Fruit fly (Drosophila melanogaster) whole organism, embryonic: Measurements from ENCODE around the gene CG11470.
A peak's percentile ranks its signal among the peaks of the same experiment; 100 is the strongest.

ENCODE experiments used
- Adf1 ChIP-seq: fragments of 200-800 bp; sonication (Bioruptor generic); IDR thresholded peaks from 2 replicates; pipeline ENCODE4 v1.3.6; 2022; ENCODE audit warnings: missing biosample characterization, missing genetic modification characterization
- Bteb2 ChIP-seq: fragments of 200-800 bp; sonication (Bioruptor generic); optimal IDR thresholded peaks from 2 replicates; lab custom pipeline; 2016; ENCODE audit warnings: missing biosample characterization, missing genetic modification characterization
- CG11504 ChIP-seq: fragments of 200-800 bp; sonication (Bioruptor generic); optimal IDR thresholded peaks from 3 replicates; lab custom pipeline; 2019; ENCODE audit warnings: missing biosample characterization, mild to moderate bottlenecking, missing genetic modification characterization, moderate library complexity
- CG14050 ChIP-seq: fragments of 200-800 bp; sonication (Bioruptor generic); IDR thresholded peaks from 3 replicates; pipeline ENCODE4 v1.3.6; 2022; ENCODE audit warnings: missing biosample characterization, missing genetic modification characterization
- CG16813 ChIP-seq: fragments of 200-800 bp; sonication (Bioruptor generic); IDR thresholded peaks from 3 replicates; pipeline ENCODE4 v1.3.6; 2022; ENCODE audit warnings: missing biosample characterization, missing genetic modification characterization; ENCODE audit not compliant: partially characterized antibody
- CG17359 ChIP-seq: fragments of 200-800 bp; sonication (Bioruptor generic); optimal IDR thresholded peaks from 3 replicates; lab custom pipeline; 2018; ENCODE audit warnings: missing biosample characterization, mild to moderate bottlenecking, missing genetic modification characterization, moderate library complexity
- CG17912 ChIP-seq: fragments of 200-800 bp; sonication (Bioruptor generic); optimal IDR thresholded peaks from 2 replicates; lab custom pipeline; 2018; ENCODE audit warnings: missing biosample characterization, mild to moderate bottlenecking, missing genetic modification characterization
- CG30403 ChIP-seq: fragments of 200-800 bp; sonication (Bioruptor generic); optimal IDR thresholded peaks from 3 replicates; lab custom pipeline; 2016; ENCODE audit warnings: missing biosample characterization, missing genetic modification characterization
- CG33213 ChIP-seq: fragments of 200-800 bp; sonication (Bioruptor generic); optimal IDR thresholded peaks from 3 replicates; lab custom pipeline; 2016; ENCODE audit warnings: missing biosample characterization, missing genetic modification characterization
- CG43689 ChIP-seq: fragments of 200-800 bp; sonication (Bioruptor generic); IDR thresholded peaks from 2 replicates; pipeline ENCODE4 v1.3.6; 2022; ENCODE audit warnings: missing biosample characterization, missing genetic modification characterization
- CG6689 ChIP-seq: fragments of 200-800 bp; sonication (Bioruptor generic); IDR thresholded peaks from 2 replicates; pipeline ENCODE4 v1.3.6; 2022; ENCODE audit warnings: missing biosample characterization, missing genetic modification characterization
- CG8290 ChIP-seq, 3 experiments: fragments of 200-800 bp; sonication (Bioruptor generic); optimal IDR thresholded peaks; 2 replicates each; lab custom pipeline; 2016 to 2019; ENCODE audit warnings: missing biosample characterization in 3 of 3, missing genetic modification characterization in 3 of 3, mild to moderate bottlenecking in 2 of 3, moderate library complexity in 1 of 3
- CG9817 ChIP-seq: fragments of 200-800 bp; sonication (Bioruptor generic); optimal IDR thresholded peaks from 2 replicates; lab custom pipeline; 2018; ENCODE audit warnings: missing biosample characterization, mild to moderate bottlenecking, missing genetic modification characterization, moderate library complexity
- Dbx ChIP-seq: fragments of 200-800 bp; sonication (Bioruptor generic); IDR thresholded peaks from 3 replicates; pipeline ENCODE4 v1.3.6; 2022; ENCODE audit warnings: missing biosample characterization, missing genetic modification characterization
- Doc3 ChIP-seq: fragments of 200-800 bp; sonication (Bioruptor generic); IDR thresholded peaks from 3 replicates; pipeline ENCODE4 v1.3.6; 2022; ENCODE audit warnings: missing biosample characterization, missing genetic modification characterization; ENCODE audit not compliant: partially characterized antibody
- Drgx ChIP-seq: fragments of 200-800 bp; sonication (Bioruptor generic); IDR thresholded peaks from 2 replicates; pipeline ENCODE4 v1.3.6; 2022; ENCODE audit warnings: missing biosample characterization, missing genetic modification characterization
- E2f2 ChIP-seq: fragments of 200-800 bp; sonication (Bioruptor generic); IDR thresholded peaks from 2 replicates; pipeline ENCODE4 v1.3.6; 2022; ENCODE audit warnings: missing biosample characterization, missing genetic modification characterization
- Ets65A ChIP-seq: fragments of 200-800 bp; sonication (Bioruptor generic); peaks from one replicate; lab custom pipeline; 2016; ENCODE audit warnings: missing biosample characterization, missing genetic modification characterization
- H15 ChIP-seq: fragments of 200-800 bp; sonication (Bioruptor generic); IDR thresholded peaks from 3 replicates; pipeline ENCODE4 v1.3.6; 2022; ENCODE audit warnings: missing biosample characterization, missing genetic modification characterization
- Hr51 ChIP-seq, 2 experiments: fragments of 200-800 bp; sonication (Bioruptor generic); optimal IDR thresholded peaks; 2 replicates in 1 of 2; 3 replicates in 1 of 2; lab custom pipeline; 2016 to 2018; ENCODE audit warnings: missing biosample characterization in 2 of 2, missing genetic modification characterization in 2 of 2, mild to moderate bottlenecking in 1 of 2, moderate library complexity in 1 of 2
- Jarid2 ChIP-seq: fragments of 200-800 bp; sonication (Bioruptor generic); optimal IDR thresholded peaks from 3 replicates; lab custom pipeline; 2017; ENCODE audit warnings: mild to moderate bottlenecking, missing biosample characterization, missing genetic modification reagents, missing genetic modification characterization
- Lim3 ChIP-seq: fragments of 200-800 bp; sonication (Bioruptor generic); IDR thresholded peaks from 2 replicates; pipeline ENCODE4 v1.3.6; 2022; ENCODE audit warnings: missing biosample characterization, missing genetic modification characterization
- Meics ChIP-seq: fragments of 200-800 bp; sonication (Bioruptor generic); optimal IDR thresholded peaks from 2 replicates; lab custom pipeline; 2017; ENCODE audit warnings: missing biosample characterization, mild to moderate bottlenecking, missing genetic modification characterization
- Myb ChIP-seq: fragments of 200-800 bp; sonication (Bioruptor generic); optimal IDR thresholded peaks from 2 replicates; lab custom pipeline; 2016; ENCODE audit warnings: missing biosample characterization, missing genetic modification characterization
- NC2β ChIP-seq: fragments of 200-800 bp; sonication (Bioruptor generic); optimal IDR thresholded peaks from 2 replicates; lab custom pipeline; 2016; ENCODE audit warnings: missing biosample characterization, missing genetic modification characterization
- Nf-YC ChIP-seq: fragments of 200-800 bp; optimal IDR thresholded peaks from 3 replicates; lab custom pipeline; 2019; ENCODE audit warnings: missing biosample characterization, mild to moderate bottlenecking, missing genetic modification characterization, moderate library complexity
- Trl ChIP-seq, 3 experiments: fragments of >200 bp in 2 of 3; fragments of 200-800 bp in 1 of 3; sonication (Bioruptor generic) in 1 of 3; optimal IDR thresholded peaks; 2 replicates in 1 of 3; 3 replicates in 2 of 3; lab custom pipeline; 2016 to 2017; ENCODE audit warnings: missing biosample characterization in 1 of 3, missing genetic modification characterization in 1 of 3
- Usf ChIP-seq: fragments of 200-800 bp; sonication (Bioruptor generic); optimal IDR thresholded peaks from 2 replicates; lab custom pipeline; 2017; ENCODE audit warnings: missing genotype, missing biosample characterization, missing genetic modification characterization
- Vsx1 ChIP-seq: fragments of 200-800 bp; sonication (Bioruptor generic); optimal IDR thresholded peaks from 2 replicates; lab custom pipeline; 2017; ENCODE audit warnings: missing biosample characterization, mild to moderate bottlenecking, missing genetic modification characterization, missing genetic modification reagents
- amos ChIP-seq: fragments of 200-800 bp; sonication (Bioruptor generic); IDR thresholded peaks from 2 replicates; pipeline ENCODE4 v1.3.6; 2022; ENCODE audit warnings: missing biosample characterization, missing genetic modification characterization; ENCODE audit not compliant: partially characterized antibody
- btn ChIP-seq: fragments of 200-800 bp; sonication (Bioruptor generic); optimal IDR thresholded peaks from 2 replicates; lab custom pipeline; 2016; ENCODE audit warnings: missing biosample characterization, missing genetic modification characterization
- crol ChIP-seq: fragments of 200-800 bp; sonication (Bioruptor generic); IDR thresholded peaks from 2 replicates; pipeline ENCODE4 v1.3.6; 2022; ENCODE audit warnings: missing biosample characterization, missing genetic modification characterization
- dimm ChIP-seq: fragments of 200-800 bp; sonication (Bioruptor generic); IDR thresholded peaks from 2 replicates; pipeline ENCODE4 v1.3.6; 2022; ENCODE audit warnings: missing biosample characterization, missing genetic modification characterization
- dysf ChIP-seq: fragments of 200-800 bp; sonication (Bioruptor generic); IDR thresholded peaks from 3 replicates; pipeline ENCODE4 v1.3.6; 2022; ENCODE audit warnings: missing biosample characterization, missing genetic modification characterization
- gcm2 ChIP-seq: fragments of 200-800 bp; sonication (Bioruptor generic); optimal IDR thresholded peaks from 2 replicates; lab custom pipeline; 2016; ENCODE audit warnings: missing biosample characterization, missing genetic modification characterization
- gt ChIP-seq: fragments of 200-800 bp; sonication (Bioruptor generic); IDR thresholded peaks from 2 replicates; pipeline ENCODE4 v1.3.6; 2022; ENCODE audit warnings: missing biosample characterization, missing genetic modification characterization
- nom ChIP-seq: fragments of 200-800 bp; sonication (Bioruptor generic); optimal IDR thresholded peaks from 2 replicates; lab custom pipeline; 2017; ENCODE audit warnings: missing biosample characterization, missing genetic modification characterization, mild to moderate bottlenecking, moderate library complexity, missing genetic modification reagents
- ro ChIP-seq: fragments of 200-800 bp; sonication (Bioruptor generic); IDR thresholded peaks from 2 replicates; pipeline ENCODE4 v1.3.6; 2022; ENCODE audit warnings: missing biosample characterization, missing genetic modification characterization
- scrt ChIP-seq: fragments of 200-800 bp; sonication (Bioruptor generic); optimal IDR thresholded peaks from 2 replicates; lab custom pipeline; 2018; ENCODE audit warnings: missing biosample characterization, mild to moderate bottlenecking, missing genetic modification characterization, moderate library complexity
- seq ChIP-seq: fragments of 200-800 bp; sonication (Bioruptor generic); IDR thresholded peaks from 2 replicates; pipeline ENCODE4 v1.3.6; 2022; ENCODE audit warnings: missing biosample characterization, missing genetic modification characterization
- stwl ChIP-seq: fragments of 200-800 bp; sonication (Bioruptor generic); optimal IDR thresholded peaks from 3 replicates; lab custom pipeline; 2018; ENCODE audit warnings: missing biosample characterization, mild to moderate bottlenecking, missing genetic modification characterization, moderate library complexity
- tgo ChIP-seq: fragments of 200-800 bp; sonication (Bioruptor generic); IDR thresholded peaks from 3 replicates; pipeline ENCODE4 v1.3.6; 2022; ENCODE audit warnings: missing biosample characterization, missing genetic modification characterization
- ttk ChIP-seq: fragments of 200-800 bp; sonication (Bioruptor generic); IDR thresholded peaks from 2 replicates; pipeline ENCODE4 v2.1.2; 2022; ENCODE audit warnings: missing biosample characterization, missing genetic modification characterization
- wek ChIP-seq: fragments of 200-800 bp; sonication (Bioruptor generic); optimal IDR thresholded peaks from 3 replicates; lab custom pipeline; 2018; ENCODE audit warnings: missing biosample characterization, mild to moderate bottlenecking, missing genetic modification characterization, moderate library complexity

The CG11470 gene

DNA sequence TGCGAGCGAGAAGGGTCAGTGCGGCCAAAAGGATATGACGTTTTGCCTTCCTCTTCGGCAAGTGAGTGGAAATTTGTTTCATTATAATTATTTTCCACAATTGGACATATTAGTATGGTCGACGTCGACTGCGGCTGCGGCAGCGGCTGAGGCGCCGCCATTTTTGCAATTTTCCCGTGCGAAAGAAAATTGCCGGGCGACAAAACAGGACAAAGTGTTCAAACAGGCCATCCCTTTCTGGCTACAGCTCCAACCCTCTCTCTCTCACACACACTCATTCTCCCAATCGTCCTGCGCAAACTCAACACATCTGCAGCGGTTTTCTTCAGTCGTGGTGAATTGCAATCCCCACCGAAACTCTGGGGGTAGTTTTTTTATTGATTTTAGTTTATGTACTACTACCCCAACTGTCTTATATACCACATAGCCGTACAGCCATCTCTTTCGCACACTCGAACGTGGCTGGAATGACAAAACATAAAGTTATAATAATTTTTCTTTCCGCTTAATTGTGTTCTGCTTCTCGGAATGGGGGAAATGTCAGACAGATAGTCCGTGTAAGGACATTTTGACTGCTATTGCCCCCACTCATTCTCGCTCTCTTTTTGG is 17.4 kb downstream of the CG11470 start (continued):
- TF ChIP-seq tgo (GFP tag; lab: Robert Waterston, UW) (no peak), Nf-YC (peak; percentile 91), Adf1 (GFP tag; lab: Robert Waterston, UW) (peak; percentile 60)
- TF ChIP-seq, all 482 proteins: peak for 14

DNA sequence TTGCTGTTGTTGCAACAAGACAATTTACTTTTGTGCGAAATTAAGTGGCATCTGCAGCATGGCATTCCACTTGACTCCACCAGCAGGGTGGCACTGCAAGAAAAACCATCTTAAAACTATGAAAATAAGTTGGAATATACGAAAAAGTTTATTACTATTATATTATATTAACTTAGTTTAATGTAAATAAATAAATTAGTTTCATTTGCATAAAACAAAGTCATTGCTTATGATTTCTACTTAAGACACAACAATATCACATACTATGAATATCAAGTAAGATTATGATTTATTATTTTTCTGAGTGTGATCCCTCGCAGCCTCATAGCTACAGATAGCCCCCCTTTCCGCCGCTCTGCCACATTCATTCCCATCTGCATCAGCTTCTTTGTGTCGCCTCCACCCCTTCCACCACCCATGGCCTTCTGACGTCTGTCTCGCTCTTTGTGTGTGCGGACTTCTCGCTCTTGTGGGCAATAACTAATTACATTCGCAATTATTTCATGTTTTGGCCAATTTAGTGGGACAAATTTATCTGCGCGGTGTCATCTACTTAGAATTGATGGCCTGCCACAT is 19.2 kb downstream of the CG11470 start:
- TF ChIP-seq Drgx (GFP tag; lab: Robert Waterston, UW) (0 out of 2 replicates have a peak, but pooled peaks have one; percentile 44), Doc3 (GFP tag; lab: Robert Waterston, UW) (no peak), Hr51 (GFP tag; optimal IDR thresholded peaks at IDR 0.05; lab: Kevin White, UChicago) (no peak), Meics (no peak), crol (peak; percentile 60), nom (GFP tag; lab: Kevin White, UChicago) (peak; percentile 30), Ets65A (peak; percentile 37), gt (GFP tag; lab: Robert Waterston, UW) (0 out of 2 replicates have a peak, but pooled peaks have one; percentile 6)

DNA sequence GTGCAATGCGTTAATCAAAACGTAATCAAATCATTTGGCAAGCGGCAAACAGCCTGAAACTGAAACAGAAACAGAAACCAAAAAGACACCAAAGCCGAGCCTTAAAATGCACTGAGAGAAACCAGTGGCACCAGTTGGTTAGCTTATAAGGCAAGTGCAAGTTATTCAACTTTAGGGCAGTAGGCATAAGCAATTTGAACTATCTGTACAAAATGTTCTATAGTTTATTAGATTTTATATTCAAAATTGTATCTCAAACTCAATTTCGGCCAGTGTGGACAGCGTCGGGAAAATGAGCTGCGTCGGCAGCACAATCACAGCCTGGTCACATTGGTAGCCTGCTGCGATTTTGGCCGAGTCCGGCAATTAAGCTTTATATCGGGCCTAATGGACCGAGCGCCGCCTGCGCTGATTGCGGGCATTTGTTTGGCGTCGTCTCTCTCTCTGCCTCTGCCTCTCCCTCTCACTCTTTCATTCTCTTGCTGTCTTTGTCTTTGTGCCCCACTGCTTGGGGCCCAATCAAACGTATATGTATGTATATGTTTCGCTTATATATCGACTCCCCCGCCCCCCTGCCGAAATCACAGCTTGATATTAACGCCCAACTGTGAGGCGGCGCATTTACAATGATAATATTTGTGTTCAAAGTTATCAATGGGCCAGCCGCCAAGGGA is 22.4 kb downstream of the CG11470 start:
- TF ChIP-seq scrt (peak; percentile 22), CG11504 (tag; lab: Kevin White, UChicago) (peak; percentile 71), Lim3 (GFP tag; lab: Robert Waterston, UW) (no peak), Jarid2 (GFP tag; lab: Kevin White, UChicago) (no peak), NC2β (GFP tag; lab: Kevin White, UChicago) (peak; percentile 38), wek (GFP tag; lab: Kevin White, UChicago) (no peak), ttk (GFP tag; lab: Robert Waterston, UW) (0 out of 2 replicates have a peak, but pooled peaks have one; percentile 52), CG8290 (GFP tag; optimal IDR thresholded peaks at IDR 0.05; lab: Kevin White, UChicago) (peak; percentile 33), CG8290 (tag; optimal IDR thresholded peaks at IDR 0.05; lab: Kevin White, UChicago) (peak in 1 of 2 experiments; percentile 57), gcm2 (GFP tag; lab: Kevin White, UChicago) (no peak), CG6689 (GFP tag; lab: Robert Waterston, UW) (peak; percentile 67), CG17912 (GFP tag; lab: Kevin White, UChicago) (no peak), CG43689 (GFP tag; lab: Robert Waterston, UW) (no peak), seq (GFP tag; lab: Robert Waterston, UW) (peak; percentile 52), CG16813 (GFP tag; lab: Robert Waterston, UW) (no peak), Myb (GFP tag; lab: Kevin White, UChicago) (no peak), CG9817 (tag; lab: Kevin White, UChicago) (peak; percentile 40), CG17359 (peak; percentile 74), ro (GFP tag; lab: Robert Waterston, UW) (peak; percentile 31; the same call in 1 of the 2 replicates), Usf (GFP tag; lab: Kevin White, UChicago) (peak; percentile 14), CG30403 (GFP tag; lab: Kevin White, UChicago) (peak; percentile 56), amos (GFP tag; lab: Robert Waterston, UW) (no peak), H15 (peak; percentile 67; the same call in 2 of the 3 replicates), CG33213 (GFP tag; lab: Kevin White, UChicago) (peak; percentile 46), stwl (peak; percentile 77), CG14050 (GFP tag; lab: Robert Waterston, UW) (peak; percentile 66), Dbx (GFP tag; lab: Robert Waterston, UW) (no peak), btn (peak; percentile 45), Trl (optimal IDR thresholded peaks at IDR 0.05; lab: Kevin White, UChicago) (peak in 1 of 2 experiments; percentile 5), Trl (GFP tag; optimal IDR thresholded peaks at IDR 0.05; lab: Kevin White, UChicago) (peak; percentile 43), crol (peak; percentile 51), E2f2 (GFP tag; lab: Robert Waterston, UW) (no peak), Vsx1 (no peak), dysf (peak; percentile 63), Bteb2 (GFP tag; lab: Kevin White, UChicago) (no peak), dimm (peak; percentile 71)
